Worm (Caenorhabditis elegans) whole organism, L4 larva: ENCODE data around the gene C14E2.7.

ENCODE experiments used
- D1046.2 ChIP-seq: fragments of 200-800 bp; sonication (Bioruptor generic); IDR thresholded peaks from 2 replicates; pipeline ENCODE4 v1.3.6; 2022; ENCODE audit warnings: missing genetic modification characterization, missing compliant biosample characterization
- F26F4.8 ChIP-seq: fragments of 200-800 bp; sonication (Bioruptor generic); conservative IDR thresholded peaks from 2 replicates; pipeline ENCODE4 v1.3.6; 2022; ENCODE audit warnings: missing genetic modification characterization, missing compliant biosample characterization
- F49E8.2 ChIP-seq: sonication (generic microtip); optimal IDR thresholded peaks from 2 replicates; lab custom pipeline; 2016; ENCODE audit warnings: missing compliant biosample characterization, mild to moderate bottlenecking, missing genetic modification characterization, borderline replicate concordance
- R02D3.7 ChIP-seq: fragments of 150-350 bp; sonication (generic microtip); optimal IDR thresholded peaks from 3 replicates; lab custom pipeline; 2014; ENCODE audit warnings: missing biosample characterization, missing genetic modification characterization
- T20F7.1 ChIP-seq: fragments of 200-800 bp; sonication (Bioruptor generic); optimal IDR thresholded peaks from 2 replicates; lab custom pipeline; 2018; ENCODE audit warnings: mild to moderate bottlenecking, missing genetic modification characterization, missing compliant biosample characterization
- Y48G9A.11 ChIP-seq: fragments of 200-800 bp; sonication (Bioruptor generic); IDR thresholded peaks from 2 replicates; pipeline ENCODE4 v1.3.6; 2022; ENCODE audit warnings: missing genetic modification reagents, missing genetic modification characterization, missing compliant biosample characterization
- Y5F2A.4 ChIP-seq: fragments of 200-800 bp; sonication (Bioruptor generic); optimal IDR thresholded peaks from 2 replicates; lab custom pipeline; 2018; ENCODE audit warnings: mild to moderate bottlenecking, missing genetic modification characterization, missing compliant biosample characterization
- Y75B8A.6 ChIP-seq: fragments of 200-800 bp; sonication (Bioruptor generic); IDR thresholded peaks from 2 replicates; pipeline ENCODE4 v1.3.6; 2022; ENCODE audit warnings: missing genetic modification reagents, missing genetic modification characterization, missing compliant biosample characterization
- aha-1 ChIP-seq: fragments of 150-350 bp; peaks from one replicate; lab custom pipeline; 2014; ENCODE audit warnings: missing biosample characterization, missing genetic modification characterization
- ama-1 ChIP-seq: fragments of 150-350 bp; optimal IDR thresholded peaks from 2 replicates; lab custom pipeline; 2014; ENCODE audit warnings: inconsistent platforms, mixed read lengths
- attf-4 ChIP-seq: sonication (generic microtip); optimal IDR thresholded peaks from 3 replicates; lab custom pipeline; 2017; ENCODE audit warnings: missing biosample characterization, missing genetic modification characterization
- ceh-82 ChIP-seq: sonication (generic microtip); optimal IDR thresholded peaks from 2 replicates; lab custom pipeline; 2017; ENCODE audit warnings: missing biosample characterization, missing genetic modification characterization
- ces-1 ChIP-seq: fragments of 150-350 bp; sonication (generic microtip); optimal IDR thresholded peaks from 4 replicates; lab custom pipeline; 2014; ENCODE audit warnings: missing biosample characterization, missing genetic modification reagents, missing genetic modification characterization
- dmd-8 ChIP-seq: fragments of 200-800 bp; sonication (Bioruptor generic); IDR thresholded peaks from 2 replicates; pipeline ENCODE4 v1.3.6; 2022; ENCODE audit warnings: missing genetic modification characterization, missing compliant biosample characterization
- duxl-1 ChIP-seq: sonication (generic microtip); optimal IDR thresholded peaks from 2 replicates; lab custom pipeline; 2016; ENCODE audit warnings: mild to moderate bottlenecking, missing genetic modification characterization, moderate library complexity, missing compliant biosample characterization; ENCODE audit not compliant: poor library complexity
- hif-1 ChIP-seq, 2 experiments: sonication (generic microtip); optimal IDR thresholded peaks; 2 replicates each; lab custom pipeline; 2016 to 2017; ENCODE audit warnings: missing compliant biosample characterization in 2 of 2, missing genetic modification characterization in 2 of 2, missing genetic modification reagents in 2 of 2, missing genotype in 2 of 2, mild to moderate bottlenecking in 1 of 2
- hlh-11 ChIP-seq: fragments of 200-800 bp; sonication (Bioruptor generic); optimal IDR thresholded peaks from 2 replicates; lab custom pipeline; 2018; ENCODE audit warnings: mild to moderate bottlenecking, missing genetic modification characterization, missing compliant biosample characterization
- hmg-1.1 ChIP-seq: fragments of 200-800 bp; sonication (Bioruptor generic); IDR thresholded peaks from 2 replicates; pipeline ENCODE4 v1.3.6; 2022; ENCODE audit warnings: missing genetic modification reagents, missing genetic modification characterization, missing compliant biosample characterization
- jun-1 ChIP-seq: fragments of 150-350 bp; optimal IDR thresholded peaks from 2 replicates; lab custom pipeline; 2014; ENCODE audit warnings: missing biosample characterization, missing genetic modification reagents, missing genetic modification characterization
- lin-1 ChIP-seq: fragments of 200-800 bp; sonication (Bioruptor generic); IDR thresholded peaks from 2 replicates; pipeline ENCODE4 v1.3.6; 2022; ENCODE audit warnings: missing genetic modification reagents, missing genetic modification characterization, missing compliant biosample characterization
- lin-13 ChIP-seq: fragments of 150-350 bp; optimal IDR thresholded peaks from 2 replicates; lab custom pipeline; 2014; ENCODE audit warnings: missing biosample characterization, missing genetic modification reagents, missing genetic modification characterization
- lin-15B ChIP-seq: fragments of 150-350 bp; sonication (generic microtip); optimal IDR thresholded peaks from 3 replicates; lab custom pipeline; 2014; ENCODE audit warnings: missing biosample characterization, missing genetic modification characterization
- lin-38 ChIP-seq: fragments of 200-800 bp; sonication (Bioruptor generic); IDR thresholded peaks from 2 replicates; pipeline ENCODE4 v1.3.6; 2022; ENCODE audit warnings: missing genetic modification reagents, missing genetic modification characterization, missing compliant biosample characterization
- lir-3 ChIP-seq: sonication (generic microtip); optimal IDR thresholded peaks from 2 replicates; lab custom pipeline; 2016; ENCODE audit warnings: mild to moderate bottlenecking, missing genetic modification characterization, missing compliant biosample characterization
- madf-5 ChIP-seq, 2 experiments: fragments of 200-800 bp; sonication (Bioruptor generic); IDR thresholded peaks; 2 replicates each; pipeline ENCODE4 v1.3.6; 2022; ENCODE audit warnings: missing compliant biosample characterization in 2 of 2, missing genetic modification characterization in 2 of 2
- madf-9 ChIP-seq: fragments of 200-800 bp; sonication (Bioruptor generic); conservative IDR thresholded peaks from 2 replicates; pipeline ENCODE4 v1.3.6; 2022; ENCODE audit warnings: missing genetic modification reagents, missing genetic modification characterization, missing compliant biosample characterization
- mdt-29 ChIP-seq: fragments of 200-800 bp; sonication (Bioruptor generic); IDR thresholded peaks from 2 replicates; pipeline ENCODE4 v1.3.6; 2022; ENCODE audit warnings: missing genetic modification reagents, missing genetic modification characterization, missing compliant biosample characterization
- nhr-10 ChIP-seq: fragments of 150-350 bp; optimal IDR thresholded peaks from 2 replicates; lab custom pipeline; 2014; ENCODE audit warnings: missing biosample characterization, missing genetic modification characterization
- nhr-102 ChIP-seq: sonication (generic microtip); optimal IDR thresholded peaks from 2 replicates; lab custom pipeline; 2016; ENCODE audit warnings: mild to moderate bottlenecking, missing genetic modification characterization, moderate library complexity, missing compliant biosample characterization
- nhr-11 ChIP-seq: fragments of 150-350 bp; optimal IDR thresholded peaks from 2 replicates; lab custom pipeline; 2014; ENCODE audit warnings: missing biosample characterization, missing genetic modification characterization
- nhr-111 ChIP-seq: fragments of 200-800 bp; sonication (Bioruptor generic); optimal IDR thresholded peaks from 2 replicates; lab custom pipeline; 2018; ENCODE audit warnings: mild to moderate bottlenecking, missing genetic modification characterization, missing compliant biosample characterization
- nhr-42 ChIP-seq: fragments of 200-800 bp; sonication (Bioruptor generic); IDR thresholded peaks from 2 replicates; pipeline ENCODE4 v1.3.6; 2022; ENCODE audit warnings: missing genetic modification characterization, missing compliant biosample characterization
- nhr-76 ChIP-seq: fragments of 150-350 bp; optimal IDR thresholded peaks from 2 replicates; lab custom pipeline; 2014; ENCODE audit warnings: missing biosample characterization, missing genetic modification characterization
- nhr-77 ChIP-seq: fragments of 150-350 bp; optimal IDR thresholded peaks from 2 replicates; lab custom pipeline; 2014; ENCODE audit warnings: missing biosample characterization, missing genetic modification characterization
- pha-4 ChIP-seq, 2 experiments: fragments of 150-350 bp in 1 of 2; fragments of 200-800 bp in 1 of 2; sonication (Bioruptor generic) in 1 of 2; IDR thresholded peaks in 1 of 2; optimal IDR thresholded peaks in 1 of 2; 2 replicates each; pipeline versions ENCODE4 v1.3.6 to Lab custom; 2014 to 2022; ENCODE audit warnings: missing genetic modification characterization in 2 of 2, missing genetic modification reagents in 2 of 2, missing biosample characterization in 1 of 2, missing compliant biosample characterization in 1 of 2
- php-3 ChIP-seq: fragments of 200-800 bp; sonication (Bioruptor generic); IDR thresholded peaks from 2 replicates; pipeline ENCODE4 v1.3.6; 2022; ENCODE audit warnings: missing genetic modification reagents, missing genetic modification characterization, missing compliant biosample characterization
- snpc-1.2 ChIP-seq: fragments of 200-800 bp; sonication (Bioruptor generic); IDR thresholded peaks from 2 replicates; pipeline ENCODE4 v1.3.6; 2022; ENCODE audit warnings: missing genetic modification reagents, missing genetic modification characterization, missing compliant biosample characterization
- snpc-4 ChIP-seq: fragments of 150-350 bp; optimal IDR thresholded peaks from 2 replicates; lab custom pipeline; 2014; ENCODE audit warnings: missing biosample characterization, missing genetic modification characterization
- spr-1 ChIP-seq: sonication (generic microtip); optimal IDR thresholded peaks from 2 replicates; lab custom pipeline; 2016; ENCODE audit warnings: mild to moderate bottlenecking, missing genetic modification characterization, missing compliant biosample characterization
- tag-97 ChIP-seq: fragments of 200-800 bp; sonication (Bioruptor generic); IDR thresholded peaks from 2 replicates; pipeline ENCODE4 v1.3.6; 2022; ENCODE audit warnings: missing genetic modification characterization, missing compliant biosample characterization
- unc-39 ChIP-seq: sonication (generic microtip); optimal IDR thresholded peaks from 2 replicates; lab custom pipeline; 2017; ENCODE audit warnings: missing biosample characterization, missing genetic modification characterization
- unc-62 ChIP-seq, 3 experiments: fragments of 150-350 bp in 1 of 3; sonication (generic microtip); optimal IDR thresholded peaks in 2 of 3; peaks in 1 of 3; 1 replicate in 1 of 3; 2 replicates in 2 of 3; lab custom pipeline; 2014 to 2017; ENCODE audit warnings: missing biosample characterization in 3 of 3, missing genetic modification characterization in 3 of 3, missing genetic modification reagents in 3 of 3, missing genotype in 1 of 3
- zag-1 ChIP-seq: fragments of 150-350 bp; optimal IDR thresholded peaks from 2 replicates; lab custom pipeline; 2014; ENCODE audit warnings: missing biosample characterization, missing genetic modification characterization
- zfp-2 ChIP-seq: sonication (generic microtip); optimal IDR thresholded peaks from 2 replicates; lab custom pipeline; 2016; ENCODE audit warnings: mild to moderate bottlenecking, missing genetic modification characterization, missing compliant biosample characterization
- zip-11 ChIP-seq: fragments of 200-800 bp; sonication (Bioruptor generic); IDR thresholded peaks from 2 replicates; pipeline ENCODE4 v1.3.6; 2022; ENCODE audit warnings: missing genetic modification characterization, missing compliant biosample characterization
- zip-2 ChIP-seq: fragments of 150-350 bp; optimal IDR thresholded peaks from 2 replicates; lab custom pipeline; 2014; ENCODE audit warnings: missing biosample characterization, missing genetic modification characterization
- ztf-7 ChIP-seq: fragments of 150-350 bp; optimal IDR thresholded peaks from 2 replicates; lab custom pipeline; 2014; ENCODE audit warnings: missing biosample characterization, missing genetic modification characterization

Gene C14E2.7

ce11 chrX:1830475-1830874, 14.3 kb downstream of the C14E2.7 start:
- no peak for TF ChIP-seq nhr-11 (tag; lab: Kevin White, UChicago)
- no peak for TF ChIP-seq unc-62 (GFP tag; optimal IDR thresholded peaks at IDR 0.05 in 1 of 2; lab: Kevin White, UChicago)
- no peak for TF ChIP-seq unc-62 (tag; optimal IDR thresholded peaks at IDR 0.05; lab: Kevin White, UChicago)
- no peak for TF ChIP-seq zip-2 (tag; lab: Kevin White, UChicago)
- TF ChIP-seq R02D3.7, result no peak
- TF ChIP-seq dmd-8 (GFP tag; lab: Robert Waterston, UW), result no peak
- no peak for TF ChIP-seq T20F7.1 (GFP tag; lab: Kevin White, UChicago)
- TF ChIP-seq lin-38 (GFP tag; lab: Robert Waterston, UW), result no peak
- TF ChIP-seq Y48G9A.11 (GFP tag; lab: Robert Waterston, UW), result no peak
- TF ChIP-seq F49E8.2, result no peak
- TF ChIP-seq Y5F2A.4 (GFP tag; lab: Kevin White, UChicago), result no peak
- no peak for TF ChIP-seq lir-3 (tag; lab: Kevin White, UChicago)
- TF ChIP-seq jun-1 (tag; lab: Kevin White, UChicago), result no peak
- no peak for TF ChIP-seq aha-1
- TF ChIP-seq nhr-42 (GFP tag; lab: Robert Waterston, UW), result no peak
- TF ChIP-seq tag-97 (GFP tag; lab: Robert Waterston, UW), result no peak
- TF ChIP-seq snpc-4 (tag; lab: Kevin White, UChicago), result no peak
- no peak for TF ChIP-seq ceh-82 (tag; lab: Kevin White, UChicago)
- no peak for TF ChIP-seq nhr-76 (tag; lab: Kevin White, UChicago)
- no peak for TF ChIP-seq zag-1 (tag; lab: Kevin White, UChicago)
- no peak for TF ChIP-seq Y75B8A.6

ce11 chrX:1836700-1837099, 20.5 kb downstream of the C14E2.7 start:
- TF ChIP-seq zip-11 (GFP tag; lab: Robert Waterston, UW) (0 out of 2 replicates have a peak, but pooled peaks have one; percentile 8), F26F4.8 (GFP tag; lab: Robert Waterston, UW) (0 out of 2 replicates have a peak, but pooled peaks have one; percentile 3), hmg-1.1 (0 out of 2 replicates have a peak, but pooled peaks have one; percentile 28), snpc-1.2 (GFP tag; lab: Robert Waterston, UW) (0 out of 2 replicates have a peak, but pooled peaks have one; percentile 5), nhr-42 (GFP tag; lab: Robert Waterston, UW) (0 out of 2 replicates have a peak, but pooled peaks have one; percentile 51)

- TF ChIP-seq madf-5 (GFP tag; IDR thresholded peaks at IDR 0.05; lab: Robert Waterston, UW) (peak; percentile 68 to 69; a peak in 1 of 4 replicates), duxl-1 (tag; lab: Kevin White, UChicago) (peak; percentile 96), hlh-11 (tag; lab: Kevin White, UChicago) (peak; percentile 43), pha-4 (GFP tag; IDR thresholded peaks at IDR 0.05; lab: Robert Waterston, UW) (peak; percentile 85), pha-4 (tag; optimal IDR thresholded peaks at IDR 0.05; lab: Kevin White, UChicago) (no peak), dmd-8 (GFP tag; lab: Robert Waterston, UW) (peak; percentile 65; the same call in 1 of the 2 replicates), hif-1 (tag; optimal IDR thresholded peaks at IDR 0.05; lab: Kevin White, UChicago) (peak in 1 of 2 experiments; percentile 54), madf-9 (GFP tag; lab: Robert Waterston, UW) (peak; percentile 62), lin-13 (peak; percentile 31), attf-4 (no peak), snpc-1.2 (GFP tag; lab: Robert Waterston, UW) (peak; percentile 84), zip-11 (GFP tag; lab: Robert Waterston, UW) (0 out of 2 replicates have a peak, but pooled peaks have one; percentile 37), ama-1 (lab: Kevin White, UChicago) (no peak), nhr-102 (tag; lab: Kevin White, UChicago) (peak; percentile 56), ces-1 (GFP tag; lab: Kevin White, UChicago) (no peak), spr-1 (tag; lab: Kevin White, UChicago) (peak; percentile 34), lin-1 (no peak), T20F7.1 (GFP tag; lab: Kevin White, UChicago) (no peak), php-3 (GFP tag; lab: Robert Waterston, UW) (no peak), zfp-2 (no peak), nhr-10 (tag; lab: Kevin White, UChicago) (no peak), unc-39 (tag; lab: Kevin White, UChicago) (no peak), ztf-7 (peak; percentile 55), hmg-1.1 (peak; percentile 79), D1046.2 (GFP tag; lab: Robert Waterston, UW) (peak; percentile 82), nhr-11 (tag; lab: Kevin White, UChicago) (no peak), zag-1 (tag; lab: Kevin White, UChicago) (no peak), lin-38 (GFP tag; lab: Robert Waterston, UW) (peak; percentile 74), mdt-29 (GFP tag; lab: Robert Waterston, UW) (no peak), nhr-111 (GFP tag; lab: Kevin White, UChicago) (no peak), lin-15B (no peak), nhr-77 (tag; lab: Kevin White, UChicago) (no peak)
Observed at ce11 chrX:1837703-1838102, 21.5 kb downstream of the C14E2.7 start.
